Worm (Caenorhabditis elegans): Measurements from ENCODE around the gene gtf-2H4.

The gtf-2H4 gene

ce11 chrIV:15453137-15453788 lies at the start of gene gtf-2H4:
Gene gtf-2H4, minus strand, starts transcription at chrIV:15453187.
- TF ChIP-seq F13C5.2 (tag; optimal IDR thresholded peaks at IDR 0.05) = no peak
- no peak for TF ChIP-seq flt-1 (GFP tag; IDR thresholded peaks at IDR 0.05)
- TF ChIP-seq B0310.2 (tag; optimal IDR thresholded peaks at IDR 0.05) = no peak
- TF ChIP-seq hnd-1 (tag; optimal IDR thresholded peaks at IDR 0.05) = no peak
- no peak for TF ChIP-seq tbx-37 (GFP tag; conservative IDR thresholded peaks at IDR 0.05)
- no peak for TF ChIP-seq hmbx-1 (tag; optimal IDR thresholded peaks at IDR 0.05)
- no peak for TF ChIP-seq sea-1 (GFP tag; conservative IDR thresholded peaks at IDR 0.05)
- TF ChIP-seq tra-4 (tag; optimal IDR thresholded peaks at IDR 0.05) = no peak
- TF ChIP-seq ceh-36 (tag; optimal IDR thresholded peaks at IDR 0.05) = no peak
- TF ChIP-seq ets-7 (tag; optimal IDR thresholded peaks at IDR 0.05) = no peak
- TF ChIP-seq ceh-13 (GFP tag; optimal IDR thresholded peaks at IDR 0.05) = no peak
- no peak for TF ChIP-seq scrt-1 (GFP tag; IDR thresholded peaks at IDR 0.05)
- no peak for TF ChIP-seq tbx-11 (GFP tag; IDR thresholded peaks at IDR 0.05)
- TF ChIP-seq aly-1 (tag; optimal IDR thresholded peaks at IDR 0.05) = no peak
- TF ChIP-seq ama-1 (optimal IDR thresholded peaks at IDR 0.05) = no peak
- no peak for TF ChIP-seq hmg-4 (GFP tag; optimal IDR thresholded peaks at IDR 0.05)
- TF ChIP-seq pes-1 (GFP tag; IDR thresholded peaks at IDR 0.05) = no peak

DNA sequence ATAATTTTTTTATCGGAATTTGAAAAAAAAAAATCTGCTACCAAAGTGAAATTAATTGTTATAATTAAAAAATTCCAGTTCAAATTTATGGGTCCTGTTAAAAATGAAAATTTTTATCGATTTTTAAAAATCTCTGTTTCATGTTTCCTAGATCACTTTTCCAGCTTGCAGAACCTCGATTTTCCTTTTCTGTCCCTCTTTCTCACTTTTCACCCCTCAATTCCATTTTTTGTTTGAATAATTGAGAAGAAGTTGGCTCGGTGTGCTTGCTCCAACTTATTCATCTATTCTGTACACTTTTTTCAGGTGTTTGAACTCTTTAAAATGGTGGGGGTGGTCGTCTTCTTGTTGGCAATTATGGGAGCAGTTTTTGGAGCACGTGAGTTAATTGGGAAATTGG lies 44.3 kb upstream of the gtf-2H4 start, which contains the start of gene acr-24:
acr-24 (plus strand) TSS at position 301 of the 400 bp plus-strand sequence.
- TF ChIP-seq pes-1 (GFP tag; IDR thresholded peaks at IDR 0.05) (no peak), hmbx-1 (tag; optimal IDR thresholded peaks at IDR 0.05) (no peak), hmg-4 (GFP tag; optimal IDR thresholded peaks at IDR 0.05) (no peak)

DNA sequence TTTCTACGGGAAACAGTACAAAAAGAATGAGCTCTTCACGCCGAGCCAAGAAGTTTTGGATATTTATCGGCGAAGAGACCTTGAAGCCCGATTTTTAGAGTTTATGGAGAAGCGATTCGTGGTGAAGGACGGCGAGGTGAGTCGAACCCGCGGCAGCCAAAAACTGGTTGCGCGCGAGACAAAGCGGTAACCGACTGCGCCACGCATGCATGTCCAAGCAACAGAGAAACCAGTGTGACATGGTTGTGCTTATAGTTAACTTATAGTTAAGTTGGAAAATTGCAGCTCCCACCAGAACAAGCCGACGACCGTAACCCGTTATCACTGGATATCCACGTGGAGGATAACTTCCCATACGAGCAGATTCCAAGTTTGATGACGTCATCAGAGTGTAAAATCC lies 23.4 kb upstream of the gtf-2H4 start:
- TF ChIP-seq pes-1 (GFP tag; IDR thresholded peaks at IDR 0.05) = peak; percentile 58; the same call in 1 of the 2 replicates
- no peak for TF ChIP-seq hmbx-1 (tag; optimal IDR thresholded peaks at IDR 0.05)
- no peak for TF ChIP-seq tbx-11 (GFP tag; IDR thresholded peaks at IDR 0.05)
- no peak for TF ChIP-seq ceh-13 (GFP tag; optimal IDR thresholded peaks at IDR 0.05)
- no peak for TF ChIP-seq ets-7 (tag; optimal IDR thresholded peaks at IDR 0.05)
- no peak for TF ChIP-seq aly-1 (tag; optimal IDR thresholded peaks at IDR 0.05)
- TF ChIP-seq hnd-1 (tag; optimal IDR thresholded peaks at IDR 0.05) = no peak
- no peak for TF ChIP-seq flt-1 (GFP tag; IDR thresholded peaks at IDR 0.05)
- no peak for TF ChIP-seq tbx-37 (GFP tag; conservative IDR thresholded peaks at IDR 0.05)
- no peak for TF ChIP-seq sea-1 (GFP tag; conservative IDR thresholded peaks at IDR 0.05)
- peak; percentile 42 for TF ChIP-seq ceh-36 (tag; optimal IDR thresholded peaks at IDR 0.05)
- TF ChIP-seq scrt-1 (GFP tag; IDR thresholded peaks at IDR 0.05) = no peak
- no peak for TF ChIP-seq tra-4 (tag; optimal IDR thresholded peaks at IDR 0.05)
- TF ChIP-seq hmg-4 (GFP tag; optimal IDR thresholded peaks at IDR 0.05) = no peak

- TF ChIP-seq tbx-11 (GFP tag; IDR thresholded peaks at IDR 0.05) = no peak
- TF ChIP-seq ets-7 (tag; optimal IDR thresholded peaks at IDR 0.05) = no peak
Measured at ce11 chrIV:15475829-15476228, 22.8 kb upstream of the gtf-2H4 start.

DNA sequence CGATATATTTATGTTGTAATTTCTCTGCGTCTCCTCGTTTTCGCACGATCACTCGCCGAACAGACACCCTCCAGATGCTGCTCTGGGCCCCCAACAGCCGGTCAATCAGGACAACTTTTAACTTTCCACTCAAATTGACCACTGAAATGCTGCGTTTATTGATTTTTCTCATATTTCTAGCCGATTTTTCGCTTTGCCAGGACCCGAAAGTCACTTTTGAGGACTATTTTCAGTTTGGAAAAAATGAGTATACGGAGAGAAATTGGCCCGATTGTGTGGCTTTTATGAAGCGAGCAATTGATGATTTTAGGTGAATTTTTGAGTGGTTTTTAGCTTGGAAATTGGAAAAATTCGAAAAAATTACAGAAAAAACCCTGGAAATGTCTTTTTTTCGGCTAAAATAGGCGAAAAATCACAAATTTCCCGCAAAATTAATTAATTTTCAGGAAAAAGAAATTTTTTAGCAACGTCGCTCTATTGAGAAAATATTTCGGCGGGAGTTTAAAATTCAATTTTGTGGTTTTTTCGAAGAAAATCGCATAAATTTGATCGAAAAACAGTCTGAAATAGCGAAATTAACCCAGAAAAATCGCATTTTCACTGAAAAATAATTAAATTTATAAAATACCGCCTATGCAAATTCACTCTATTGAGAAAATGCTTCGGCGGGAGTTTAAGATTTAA lies 20.7 kb upstream of the gtf-2H4 start, which contains the start of gene Y73F8A.26:
Y73F8A.26 (plus strand) TSS at position 73 of the 684 bp plus-strand sequence.
- TF ChIP-seq B0310.2 (tag; optimal IDR thresholded peaks at IDR 0.05) = no peak
- TF ChIP-seq flt-1 (GFP tag; IDR thresholded peaks at IDR 0.05) = no peak
- TF ChIP-seq tbx-11 (GFP tag; IDR thresholded peaks at IDR 0.05) = no peak
- TF ChIP-seq ceh-13 (GFP tag; optimal IDR thresholded peaks at IDR 0.05) = no peak
- no peak for TF ChIP-seq pes-1 (GFP tag; IDR thresholded peaks at IDR 0.05)
- TF ChIP-seq F13C5.2 (tag; optimal IDR thresholded peaks at IDR 0.05) = no peak
- no peak for TF ChIP-seq hmbx-1 (tag; optimal IDR thresholded peaks at IDR 0.05)

DNA sequence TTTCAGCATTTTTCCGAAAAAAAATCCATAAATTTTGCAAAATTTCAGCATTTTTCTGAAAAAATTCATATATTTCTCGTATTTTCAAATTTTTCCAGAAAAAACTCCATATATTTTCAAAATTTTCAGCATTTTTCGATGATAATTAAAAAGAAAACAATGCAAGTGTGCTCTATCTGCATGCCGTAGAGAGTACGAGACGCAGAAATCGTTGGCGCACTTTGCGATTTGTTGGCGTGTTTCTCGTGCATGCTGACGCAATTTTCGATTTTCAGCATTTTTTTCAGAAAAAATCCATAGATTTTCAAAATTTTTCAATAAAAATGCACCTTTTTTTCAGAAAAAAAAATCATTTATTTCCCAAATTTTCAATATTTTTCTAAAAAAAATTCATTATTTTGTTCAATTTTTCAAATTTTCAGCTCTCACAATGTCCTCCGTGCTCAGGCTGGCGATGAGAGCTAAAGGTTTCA lies 19.4 kb upstream of the gtf-2H4 start, which contains the start of gene Y73F8A.27:
Y73F8A.27 (plus strand) TSS at position 423 of the 473 bp plus-strand sequence.
- TF ChIP-seq tra-4 (tag; optimal IDR thresholded peaks at IDR 0.05) = no peak
- TF ChIP-seq aly-1 (tag; optimal IDR thresholded peaks at IDR 0.05) = no peak

DNA sequence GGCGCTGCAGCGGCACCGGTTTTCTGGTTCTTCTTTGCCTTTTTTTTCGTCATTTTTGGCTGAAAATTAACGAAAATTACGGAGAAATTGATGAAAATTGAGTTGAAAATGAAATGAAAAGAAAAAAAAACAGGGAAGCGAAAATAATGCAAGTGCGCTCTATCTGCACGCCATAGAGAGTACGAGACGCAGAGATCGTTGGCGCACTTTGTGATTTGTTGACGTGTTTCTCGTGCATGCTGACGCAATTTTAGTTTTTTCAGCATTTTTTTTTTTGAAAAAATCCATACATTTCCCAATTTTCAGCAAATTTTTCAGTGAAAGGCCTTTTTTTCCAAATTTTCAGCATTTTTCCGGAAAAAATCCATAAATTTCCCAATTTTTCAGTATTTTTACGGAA lies 18.4 kb upstream of the gtf-2H4 start, which contains the start of gene ntl-11:
ntl-11 (minus strand) TSS at position 66 of the 400 bp plus-strand sequence.
- TF ChIP-seq flt-1 (GFP tag; IDR thresholded peaks at IDR 0.05) = no peak
- no peak for TF ChIP-seq hmg-4 (GFP tag; optimal IDR thresholded peaks at IDR 0.05)
- TF ChIP-seq ceh-13 (GFP tag; optimal IDR thresholded peaks at IDR 0.05) = no peak
- no peak for TF ChIP-seq hmbx-1 (tag; optimal IDR thresholded peaks at IDR 0.05)
- no peak for TF ChIP-seq tra-4 (tag; optimal IDR thresholded peaks at IDR 0.05)
- TF ChIP-seq tbx-37 (GFP tag; conservative IDR thresholded peaks at IDR 0.05) = no peak; the same call in 1 of the 2 replicates
- peak; percentile 70 for TF ChIP-seq F13C5.2 (tag; optimal IDR thresholded peaks at IDR 0.05)
- TF ChIP-seq B0310.2 (tag; optimal IDR thresholded peaks at IDR 0.05) = no peak
- 0 out of 2 replicates have a peak, but pooled peaks have one; percentile 45 for TF ChIP-seq scrt-1 (GFP tag; IDR thresholded peaks at IDR 0.05)
- no peak for TF ChIP-seq ets-7 (tag; optimal IDR thresholded peaks at IDR 0.05)
- 0 out of 2 replicates have a peak, but pooled peaks have one; percentile 19 for TF ChIP-seq sea-1 (GFP tag; conservative IDR thresholded peaks at IDR 0.05)
- no peak for TF ChIP-seq ama-1 (optimal IDR thresholded peaks at IDR 0.05)
- no peak for TF ChIP-seq ceh-36 (tag; optimal IDR thresholded peaks at IDR 0.05)
- TF ChIP-seq aly-1 (tag; optimal IDR thresholded peaks at IDR 0.05) = no peak
- TF ChIP-seq tbx-11 (GFP tag; IDR thresholded peaks at IDR 0.05) = no peak
- no peak for TF ChIP-seq hnd-1 (tag; optimal IDR thresholded peaks at IDR 0.05)
- TF ChIP-seq pes-1 (GFP tag; IDR thresholded peaks at IDR 0.05) = peak; percentile 55; the same call in 1 of the 2 replicates

Measured in whole organism, early embryonic.